Fruit fly (Drosophila melanogaster): ENCODE results near the gene CG7579.

The CG7579 gene

DNA sequence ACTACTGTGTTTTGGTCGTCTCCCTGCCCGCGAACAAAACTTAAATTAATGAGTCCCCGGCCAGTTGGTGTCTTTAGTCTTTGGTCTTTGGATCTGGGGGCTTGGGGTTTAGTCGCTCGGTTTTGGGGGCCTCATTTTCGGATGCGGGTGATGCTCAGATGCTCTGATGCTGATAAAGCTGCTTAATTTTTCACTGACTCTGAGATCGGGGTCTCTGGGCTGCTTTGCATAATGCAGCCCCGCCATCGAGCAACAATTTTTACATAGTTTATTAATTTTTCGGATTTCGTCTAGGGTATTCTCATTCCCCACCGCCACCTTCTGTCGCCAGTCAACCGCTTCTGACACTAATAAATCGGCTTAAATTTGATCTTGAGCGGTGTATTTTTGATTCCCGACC lies 18.9 kb upstream of the CG7579 start:
- TF ChIP-seq bab1 (GFP tag; optimal IDR thresholded peaks at IDR 0.05) = no peak

dm6 chr3L:15700338-15700966 lies 17.2 kb upstream of the CG7579 start:
- TF ChIP-seq kay (GFP tag; ENCODE audit: borderline replicate concordance) (no peak), CG12768 (GFP tag; optimal IDR thresholded peaks at IDR 0.05) (no peak), tj (GFP tag; optimal IDR thresholded peaks at IDR 0.05) (no peak), CG7101 (tag; optimal IDR thresholded peaks at IDR 0.05) (no peak), bab1 (GFP tag; optimal IDR thresholded peaks at IDR 0.05) (no peak), CG5204 (GFP tag; optimal IDR thresholded peaks at IDR 0.05) (no peak), CG14711 (tag; optimal IDR thresholded peaks at IDR 0.05) (no peak), Hr96 (GFP tag; optimal IDR thresholded peaks at IDR 0.05) (no peak), pad (GFP tag; optimal IDR thresholded peaks at IDR 0.05) (no peak), toe (GFP tag; optimal IDR thresholded peaks at IDR 0.05) (no peak), cic (GFP tag; optimal IDR thresholded peaks at IDR 0.05) (no peak), CG33017 (tag; optimal IDR thresholded peaks at IDR 0.05) (no peak), Clk (GFP tag; optimal IDR thresholded peaks at IDR 0.05) (no peak), Crg-1 (GFP tag; optimal IDR thresholded peaks at IDR 0.05) (no peak), CG1620 (GFP tag; optimal IDR thresholded peaks at IDR 0.05) (no peak)

DNA sequence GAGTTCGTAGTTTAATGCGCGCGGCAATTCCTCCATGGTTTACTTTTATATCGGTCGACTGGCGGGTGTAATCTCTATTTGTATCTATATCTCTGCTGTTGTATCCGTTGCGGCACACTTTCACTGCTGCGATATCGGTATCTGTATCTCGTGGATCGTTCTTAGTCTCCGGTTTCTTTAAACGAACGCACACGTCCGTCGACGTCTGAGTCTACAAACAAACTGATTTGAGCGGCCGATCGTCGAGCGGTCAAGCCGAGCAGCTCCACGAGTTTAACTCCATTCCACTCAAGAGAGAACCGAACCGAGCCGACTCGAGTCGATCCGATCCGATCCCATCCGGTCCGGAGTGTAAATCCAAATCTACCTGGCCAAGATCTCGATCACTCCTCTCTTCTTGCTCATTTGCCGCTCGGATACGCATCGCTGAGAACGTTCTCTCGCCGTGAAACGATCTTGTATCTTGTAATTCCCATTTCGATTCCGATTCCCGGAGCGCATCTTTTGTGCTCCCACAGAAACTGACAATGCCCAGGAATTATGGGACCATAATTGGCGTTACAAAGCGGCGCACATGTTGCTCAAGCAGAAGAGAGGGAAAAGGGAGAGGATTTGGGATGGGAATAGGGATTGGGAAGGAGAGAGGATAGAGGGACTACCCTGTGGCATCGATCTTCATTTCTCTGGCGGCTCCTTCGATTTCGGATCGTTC lies 16.5 kb upstream of the CG7579 start, which contains the start of gene comm2:
TSS of gene comm2 (minus strand) at position 225 of the 712 bp plus-strand sequence.
- TF ChIP-seq cic (GFP tag; optimal IDR thresholded peaks at IDR 0.05) = no peak
- no peak for TF ChIP-seq toe (GFP tag; optimal IDR thresholded peaks at IDR 0.05)
- no peak for TF ChIP-seq CG5204 (GFP tag; optimal IDR thresholded peaks at IDR 0.05)
- no peak for TF ChIP-seq tj (GFP tag; optimal IDR thresholded peaks at IDR 0.05)
- TF ChIP-seq cnc (optimal IDR thresholded peaks at IDR 0.05) = no peak
- TF ChIP-seq pad (GFP tag; optimal IDR thresholded peaks at IDR 0.05) = no peak
- no peak for TF ChIP-seq bab1 (GFP tag; optimal IDR thresholded peaks at IDR 0.05)
- TF ChIP-seq ovo (GFP tag; optimal IDR thresholded peaks at IDR 0.05) = no peak
- no peak for TF ChIP-seq Crg-1 (GFP tag; optimal IDR thresholded peaks at IDR 0.05)
- TF ChIP-seq CG1620 (GFP tag; optimal IDR thresholded peaks at IDR 0.05) = no peak
- no peak for TF ChIP-seq Clk (GFP tag; optimal IDR thresholded peaks at IDR 0.05)
- no peak for TF ChIP-seq CG7045 (GFP tag; optimal IDR thresholded peaks at IDR 0.05)
- TF ChIP-seq CG11617 (GFP tag; optimal IDR thresholded peaks at IDR 0.05) = no peak

DNA sequence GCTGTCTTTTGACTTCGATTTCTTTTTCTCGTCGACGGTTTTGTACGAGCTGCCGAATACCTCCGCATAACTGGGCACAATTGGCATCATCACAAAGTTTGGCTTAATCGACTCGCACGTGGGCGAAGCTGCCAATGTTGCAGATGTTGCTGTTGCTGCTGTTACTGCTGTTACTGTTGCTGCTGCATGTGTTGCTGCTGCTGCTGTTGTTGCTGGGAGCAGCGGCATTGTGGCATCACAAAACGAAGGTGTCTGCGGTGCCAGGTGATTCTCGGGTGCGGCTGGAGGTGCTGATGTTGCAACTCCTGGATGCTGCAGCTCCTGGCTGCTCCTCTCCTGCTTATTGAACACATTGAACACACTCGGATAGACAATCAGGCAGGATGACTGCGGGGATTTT lies 14.7 kb upstream of the CG7579 start:
- TF ChIP-seq toe (GFP tag; optimal IDR thresholded peaks at IDR 0.05) (no peak), Crg-1 (GFP tag; optimal IDR thresholded peaks at IDR 0.05) (no peak), pad (GFP tag; optimal IDR thresholded peaks at IDR 0.05) (no peak), CG7101 (tag; optimal IDR thresholded peaks at IDR 0.05) (no peak), kay (GFP tag; ENCODE audit: borderline replicate concordance) (no peak), cnc (optimal IDR thresholded peaks at IDR 0.05) (no peak), CG1620 (GFP tag; optimal IDR thresholded peaks at IDR 0.05) (no peak), CG12768 (GFP tag; optimal IDR thresholded peaks at IDR 0.05) (no peak), cic (GFP tag; optimal IDR thresholded peaks at IDR 0.05) (no peak), Hr96 (GFP tag; optimal IDR thresholded peaks at IDR 0.05) (no peak), Clk (GFP tag; optimal IDR thresholded peaks at IDR 0.05) (no peak), bab1 (GFP tag; optimal IDR thresholded peaks at IDR 0.05) (no peak), CG33017 (tag; optimal IDR thresholded peaks at IDR 0.05) (no peak), CG7045 (GFP tag; optimal IDR thresholded peaks at IDR 0.05) (no peak), CG14711 (tag; optimal IDR thresholded peaks at IDR 0.05) (no peak), CG11617 (GFP tag; optimal IDR thresholded peaks at IDR 0.05) (no peak), Mnt (GFP tag; optimal IDR thresholded peaks at IDR 0.05) (no peak), tj (GFP tag; optimal IDR thresholded peaks at IDR 0.05) (no peak)

dm6 chr3L:15695195-15695594 lies 11.9 kb upstream of the CG7579 start:
- TF ChIP-seq ovo (GFP tag; optimal IDR thresholded peaks at IDR 0.05) (no peak), CG14711 (tag; optimal IDR thresholded peaks at IDR 0.05) (no peak), CG7101 (tag; optimal IDR thresholded peaks at IDR 0.05) (no peak), tj (GFP tag; optimal IDR thresholded peaks at IDR 0.05) (no peak), kay (GFP tag; ENCODE audit: borderline replicate concordance) (no peak), CG11617 (GFP tag; optimal IDR thresholded peaks at IDR 0.05) (no peak), CG7045 (GFP tag; optimal IDR thresholded peaks at IDR 0.05) (no peak), cnc (optimal IDR thresholded peaks at IDR 0.05) (no peak), CG1620 (GFP tag; optimal IDR thresholded peaks at IDR 0.05) (no peak), CG12768 (GFP tag; optimal IDR thresholded peaks at IDR 0.05) (no peak), Mnt (GFP tag; optimal IDR thresholded peaks at IDR 0.05) (no peak)

DNA sequence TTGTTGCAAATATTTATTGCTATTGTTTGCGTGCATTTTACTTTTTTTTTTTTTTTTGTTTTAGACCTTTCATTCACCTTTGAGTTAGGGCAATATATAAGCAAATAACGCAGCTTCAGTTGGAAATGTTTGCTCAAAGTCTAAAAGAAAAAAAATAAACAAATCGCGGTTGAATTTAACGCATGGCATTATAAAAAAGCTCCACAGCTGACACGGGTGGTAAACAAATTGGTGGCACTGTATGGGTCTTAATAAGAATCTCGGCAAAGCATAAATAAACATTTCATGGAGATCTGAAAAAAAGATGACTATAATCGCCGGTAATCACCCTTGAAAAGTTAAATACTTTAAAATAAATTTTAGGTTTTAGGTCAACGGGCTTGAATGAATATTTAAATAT lies 11.2 kb upstream of the CG7579 start:
- TF ChIP-seq Mnt (GFP tag; optimal IDR thresholded peaks at IDR 0.05) = no peak
- no peak for TF ChIP-seq CG33017 (tag; optimal IDR thresholded peaks at IDR 0.05)
- peak; percentile 4 for TF ChIP-seq CG7101 (tag; optimal IDR thresholded peaks at IDR 0.05)
- TF ChIP-seq Crg-1 (GFP tag; optimal IDR thresholded peaks at IDR 0.05) = no peak
